Worm (Caenorhabditis elegans): ENCODE results near the gene M151.2.

ce11 chrII:3684487-3685067 lies 53.7 kb downstream of the M151.2 start:
- TF ChIP-seq ref-1 (GFP tag; conservative IDR thresholded peaks at IDR 0.05) (no peak), med-1 (GFP tag; optimal IDR thresholded peaks at IDR 0.05; ENCODE audit: insufficient read depth) (no peak)
